Worm (Caenorhabditis elegans): ENCODE measurements around the gene Y41D4B.6.

DNA sequence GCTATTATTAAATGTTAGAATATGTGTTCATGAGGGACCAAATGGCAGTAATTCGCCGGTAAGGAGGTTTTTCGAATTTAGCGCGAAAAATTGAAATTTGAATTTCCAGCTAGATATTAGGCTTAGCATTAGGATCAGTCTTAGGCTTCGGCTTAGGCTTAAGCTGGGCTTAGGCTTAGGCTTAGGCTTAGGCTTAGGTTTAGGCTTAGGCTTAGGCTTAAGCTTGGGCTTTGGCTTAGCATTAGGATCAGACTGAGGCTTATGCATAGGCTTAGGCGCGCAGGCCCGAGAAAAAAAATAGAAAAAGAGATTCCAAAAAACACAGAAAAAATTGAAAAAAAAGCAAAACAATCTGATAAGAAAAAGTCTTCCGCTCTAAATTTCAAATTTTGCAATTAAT lies 5.3 kb upstream of the Y41D4B.6 start:
- TF ChIP-seq C16A3.4 (tag; optimal IDR thresholded peaks at IDR 0.05), result no peak
- no peak for TF ChIP-seq unc-62 (GFP tag; optimal IDR thresholded peaks at IDR 0.05)
- TF ChIP-seq aha-1 (tag; optimal IDR thresholded peaks at IDR 0.05), result no peak
- no peak for TF ChIP-seq lin-13 (GFP tag; optimal IDR thresholded peaks at IDR 0.05)
- no peak for TF ChIP-seq ama-1 (optimal IDR thresholded peaks at IDR 0.05)
- TF ChIP-seq hlh-17 (GFP tag; optimal IDR thresholded peaks at IDR 0.05; ENCODE audit: borderline replicate concordance), result no peak
- TF ChIP-seq fos-1 (tag; optimal IDR thresholded peaks at IDR 0.05), result no peak
- no peak for TF ChIP-seq mdl-1 (tag; optimal IDR thresholded peaks at IDR 0.05)

Measured in whole organism, L1 larva.